Worm (Caenorhabditis elegans) whole organism, mixed stage, embryonic: ENCODE results near the gene F28A10.7.

Experiments used
- M03D4.4 ChIP-seq: sonication (generic microtip); optimal IDR thresholded peaks from 2 replicates; lab custom pipeline; 2017; ENCODE audit warnings: mild to moderate bottlenecking, missing genetic modification characterization, missing compliant biosample characterization
- bed-3 ChIP-seq: fragments of 200-800 bp; sonication (Bioruptor generic); optimal IDR thresholded peaks from 3 replicates; lab custom pipeline; 2018; ENCODE audit warnings: mild to moderate bottlenecking, missing genetic modification characterization, moderate library complexity, missing compliant biosample characterization
- elt-1 ChIP-seq: sonication (generic microtip); optimal IDR thresholded peaks from 2 replicates; lab custom pipeline; 2017; ENCODE audit warnings: missing genetic modification characterization, mild to moderate bottlenecking, missing compliant biosample characterization, antibody characterized with exemption, moderate library complexity, borderline replicate concordance; ENCODE audit not compliant: insufficient read depth
- elt-3 ChIP-seq: fragments of 150-350 bp; optimal IDR thresholded peaks from 2 replicates; lab custom pipeline; 2014; ENCODE audit warnings: missing biosample characterization, missing genetic modification characterization
- lin-32 ChIP-seq: fragments of 200-800 bp; sonication (Bioruptor generic); optimal IDR thresholded peaks from 2 replicates; lab custom pipeline; 2018; ENCODE audit warnings: mild to moderate bottlenecking, missing genetic modification characterization, missing compliant biosample characterization
- nhr-12 ChIP-seq: fragments of 150-350 bp; optimal IDR thresholded peaks from 2 replicates; lab custom pipeline; 2014; ENCODE audit warnings: missing biosample characterization, missing genetic modification characterization
- nhr-76 ChIP-seq: sonication (generic microtip); optimal IDR thresholded peaks from 2 replicates; lab custom pipeline; 2017; ENCODE audit warnings: missing biosample characterization, missing genetic modification characterization
- sptf-1 ChIP-seq: sonication (generic microtip); optimal IDR thresholded peaks from 2 replicates; lab custom pipeline; 2017; ENCODE audit warnings: mild to moderate bottlenecking, missing genetic modification characterization, moderate library complexity, missing compliant biosample characterization
- unc-120 ChIP-seq: sonication (generic microtip); optimal IDR thresholded peaks from 2 replicates; lab custom pipeline; 2017; ENCODE audit warnings: missing genetic modification characterization, missing compliant biosample characterization; ENCODE audit not compliant: poor library complexity, severe bottlenecking
- unc-62 ChIP-seq: fragments of 150-350 bp; optimal IDR thresholded peaks from 2 replicates; lab custom pipeline; 2014; ENCODE audit warnings: missing biosample characterization, missing genetic modification reagents, missing genetic modification characterization

- TF ChIP-seq nhr-12 (tag; lab: Kevin White, UChicago) (no peak), nhr-76 (tag; lab: Kevin White, UChicago) (no peak), elt-1 (tag; lab: Kevin White, UChicago) (no peak), lin-32 (GFP tag; lab: Kevin White, UChicago) (no peak), elt-3 (tag; lab: Kevin White, UChicago) (no peak), unc-62 (GFP tag; lab: Kevin White, UChicago) (no peak), M03D4.4 (tag; lab: Kevin White, UChicago) (no peak), sptf-1 (tag; lab: Kevin White, UChicago) (no peak), unc-120 (tag; lab: Kevin White, UChicago) (no peak), bed-3 (GFP tag; lab: Kevin White, UChicago) (no peak)
These were observed 22.0 kb downstream of the F28A10.7 start, which contains the start of gene F46F5.10 for ce11 chrII:823529-823928.
